Fruit fly (Drosophila melanogaster) whole organism, embryonic: ENCODE measurements around the gene CG42711.

Source experiments
- CG10274 ChIP-seq: fragments of 200-800 bp; sonication (Bioruptor generic); optimal IDR thresholded peaks from 3 replicates; lab custom pipeline; 2017; ENCODE audit warnings: missing biosample characterization, mild to moderate bottlenecking, missing genetic modification characterization
- CG10462 ChIP-seq: fragments of 200-800 bp; sonication (Bioruptor generic); optimal IDR thresholded peaks from 2 replicates; lab custom pipeline; 2016; ENCODE audit warnings: missing biosample characterization, missing genetic modification characterization
- CG11723 ChIP-seq: fragments of 200-800 bp; sonication (Bioruptor generic); optimal IDR thresholded peaks from 2 replicates; lab custom pipeline; 2017; ENCODE audit warnings: missing biosample characterization, mild to moderate bottlenecking, missing genetic modification characterization
- CG15479 ChIP-seq: fragments of 200-800 bp; sonication (Bioruptor generic); optimal IDR thresholded peaks from 3 replicates; lab custom pipeline; 2019; ENCODE audit warnings: missing biosample characterization, mild to moderate bottlenecking, missing genetic modification characterization, moderate library complexity
- CG1603 ChIP-seq: fragments of 200-800 bp; sonication (Bioruptor generic); optimal IDR thresholded peaks from 2 replicates; lab custom pipeline; 2019; ENCODE audit warnings: missing biosample characterization, mild to moderate bottlenecking, missing genetic modification characterization, moderate library complexity
- CG17612 ChIP-seq: fragments of 200-800 bp; sonication (Bioruptor generic); IDR thresholded peaks from 2 replicates; pipeline ENCODE4 v1.3.6; 2022; ENCODE audit warnings: missing biosample characterization, missing genetic modification characterization
- CG17829 ChIP-seq: fragments of 200-800 bp; optimal IDR thresholded peaks from 2 replicates; lab custom pipeline; 2019; ENCODE audit warnings: missing biosample characterization, mild to moderate bottlenecking, missing genetic modification characterization, moderate library complexity
- CG17912 ChIP-seq: fragments of 200-800 bp; sonication (Bioruptor generic); optimal IDR thresholded peaks from 2 replicates; lab custom pipeline; 2018; ENCODE audit warnings: missing biosample characterization, mild to moderate bottlenecking, missing genetic modification characterization
- CG3163 ChIP-seq: fragments of 200-800 bp; sonication (Bioruptor generic); optimal IDR thresholded peaks from 3 replicates; lab custom pipeline; 2016; ENCODE audit warnings: missing biosample characterization, missing genetic modification characterization
- CG3281 ChIP-seq: fragments of 200-800 bp; sonication (Bioruptor generic); optimal IDR thresholded peaks from 3 replicates; lab custom pipeline; 2017; ENCODE audit warnings: missing biosample characterization, mild to moderate bottlenecking, missing genetic modification characterization
- CG4282 ChIP-seq: fragments of 200-800 bp; sonication (Bioruptor generic); optimal IDR thresholded peaks from 2 replicates; lab custom pipeline; 2016; ENCODE audit warnings: missing biosample characterization, missing genetic modification characterization
- CG4617 ChIP-seq: fragments of 200-800 bp; sonication (Bioruptor generic); optimal IDR thresholded peaks from 3 replicates; lab custom pipeline; 2016; ENCODE audit warnings: missing biosample characterization, missing genetic modification characterization, borderline replicate concordance
- CG5245 ChIP-seq: fragments of 200-800 bp; sonication (Bioruptor generic); optimal IDR thresholded peaks from 3 replicates; lab custom pipeline; 2016; ENCODE audit warnings: missing biosample characterization, missing genetic modification characterization
- CG5953 ChIP-seq: fragments of 200-800 bp; sonication (Bioruptor generic); IDR thresholded peaks from 2 replicates; pipeline ENCODE4 v1.3.6; 2022; ENCODE audit warnings: missing biosample characterization, missing genetic modification characterization
- CG6254 ChIP-seq: fragments of 200-800 bp; sonication (Bioruptor generic); optimal IDR thresholded peaks from 3 replicates; lab custom pipeline; 2017; ENCODE audit warnings: mild to moderate bottlenecking, missing biosample characterization, missing genetic modification reagents, missing genetic modification characterization
- CG6689 ChIP-seq: fragments of 200-800 bp; sonication (Bioruptor generic); IDR thresholded peaks from 2 replicates; pipeline ENCODE4 v1.3.6; 2022; ENCODE audit warnings: missing biosample characterization, missing genetic modification characterization
- CG8281 ChIP-seq: fragments of 200-800 bp; sonication (Bioruptor generic); optimal IDR thresholded peaks from 2 replicates; lab custom pipeline; 2018; ENCODE audit warnings: missing biosample characterization, mild to moderate bottlenecking, missing genetic modification characterization, moderate library complexity
- CG8359 ChIP-seq: fragments of 200-800 bp; sonication (Bioruptor generic); optimal IDR thresholded peaks from 2 replicates; lab custom pipeline; 2017; ENCODE audit warnings: missing biosample characterization, mild to moderate bottlenecking, missing genetic modification characterization, borderline replicate concordance
- D19A ChIP-seq: fragments of 200-800 bp; optimal IDR thresholded peaks from 3 replicates; lab custom pipeline; 2019; ENCODE audit warnings: missing biosample characterization, mild to moderate bottlenecking, missing genetic modification characterization, moderate library complexity
- Fer1 ChIP-seq: fragments of 200-800 bp; sonication (Bioruptor generic); optimal IDR thresholded peaks from 2 replicates; lab custom pipeline; 2017; ENCODE audit warnings: missing biosample characterization, mild to moderate bottlenecking, missing genetic modification characterization
- Fer2 ChIP-seq: fragments of 200-800 bp; sonication (Bioruptor generic); optimal IDR thresholded peaks from 2 replicates; lab custom pipeline; 2018; ENCODE audit warnings: missing biosample characterization, mild to moderate bottlenecking, missing genetic modification characterization, moderate library complexity
- HLH3B ChIP-seq: fragments of 200-800 bp; sonication (Bioruptor generic); IDR thresholded peaks from 2 replicates; pipeline ENCODE4 v1.3.6; 2022; ENCODE audit warnings: missing biosample characterization, missing genetic modification characterization
- Hr3 ChIP-seq: fragments of 200-800 bp; sonication (Bioruptor generic); optimal IDR thresholded peaks from 3 replicates; lab custom pipeline; 2016; ENCODE audit warnings: missing biosample characterization, missing genetic modification characterization
- Hr78 ChIP-seq, 2 experiments: fragments of 200-800 bp in 1 of 2; fragments of >200 bp in 1 of 2; sonication (Bioruptor generic) in 1 of 2; optimal IDR thresholded peaks; 2 replicates each; lab custom pipeline; 2017 to 2019; ENCODE audit warnings: missing biosample characterization in 2 of 2, missing genetic modification characterization in 2 of 2, mild to moderate bottlenecking in 1 of 2, moderate library complexity in 1 of 2
- MESR4 ChIP-seq: fragments of 200-800 bp; sonication (Bioruptor generic); optimal IDR thresholded peaks from 2 replicates; lab custom pipeline; 2018; ENCODE audit warnings: missing biosample characterization, mild to moderate bottlenecking, missing genetic modification characterization, moderate library complexity
- Nf-YC ChIP-seq: fragments of 200-800 bp; optimal IDR thresholded peaks from 3 replicates; lab custom pipeline; 2019; ENCODE audit warnings: missing biosample characterization, mild to moderate bottlenecking, missing genetic modification characterization, moderate library complexity
- Sry-δ ChIP-seq: fragments of 200-800 bp; sonication (Bioruptor generic); optimal IDR thresholded peaks from 2 replicates; lab custom pipeline; 2016; ENCODE audit warnings: missing biosample characterization, missing genetic modification characterization
- amos ChIP-seq: fragments of 200-800 bp; sonication (Bioruptor generic); IDR thresholded peaks from 2 replicates; pipeline ENCODE4 v1.3.6; 2022; ENCODE audit warnings: missing biosample characterization, missing genetic modification characterization; ENCODE audit not compliant: partially characterized antibody
- bbx ChIP-seq: fragments of 200-800 bp; sonication (Bioruptor generic); IDR thresholded peaks from 2 replicates; pipeline ENCODE4 v1.3.6; 2022; ENCODE audit warnings: missing biosample characterization, missing genetic modification characterization; ENCODE audit not compliant: partially characterized antibody
- bigmax ChIP-seq: fragments of 200-800 bp; sonication (Bioruptor generic); optimal IDR thresholded peaks from 2 replicates; lab custom pipeline; 2018; ENCODE audit warnings: missing biosample characterization, mild to moderate bottlenecking, missing genetic modification characterization
- bowl ChIP-seq: fragments of 200-800 bp; sonication (Bioruptor generic); IDR thresholded peaks from 2 replicates; pipeline ENCODE4 v1.3.6; 2022; ENCODE audit warnings: missing biosample characterization, missing genetic modification characterization
- btn ChIP-seq: fragments of 200-800 bp; sonication (Bioruptor generic); optimal IDR thresholded peaks from 2 replicates; lab custom pipeline; 2016; ENCODE audit warnings: missing biosample characterization, missing genetic modification characterization
- chn ChIP-seq: fragments of 200-800 bp; sonication (Bioruptor generic); optimal IDR thresholded peaks from 2 replicates; lab custom pipeline; 2016; ENCODE audit warnings: missing biosample characterization, missing genetic modification characterization
- corto ChIP-seq: fragments of 200-800 bp; sonication (Bioruptor generic); optimal IDR thresholded peaks from 2 replicates; lab custom pipeline; 2016; ENCODE audit warnings: missing biosample characterization, mild to moderate bottlenecking, missing genetic modification characterization, moderate library complexity
- disco-r ChIP-seq: fragments of 200-800 bp; sonication (Bioruptor generic); optimal IDR thresholded peaks from 2 replicates; lab custom pipeline; 2016; ENCODE audit warnings: missing biosample characterization, missing genetic modification characterization
- fd3F ChIP-seq: fragments of 200-800 bp; sonication (Bioruptor generic); optimal IDR thresholded peaks from 2 replicates; lab custom pipeline; 2018; ENCODE audit warnings: missing biosample characterization, mild to moderate bottlenecking, missing genetic modification characterization, moderate library complexity
- fru ChIP-seq: fragments of >200 bp; optimal IDR thresholded peaks from 2 replicates; lab custom pipeline; 2017
- gsb-n ChIP-seq: fragments of 200-800 bp; sonication (Bioruptor generic); optimal IDR thresholded peaks from 3 replicates; lab custom pipeline; 2018; ENCODE audit warnings: missing biosample characterization, mild to moderate bottlenecking, missing genetic modification characterization
- ken ChIP-seq: fragments of 200-800 bp; sonication (Bioruptor generic); IDR thresholded peaks from 3 replicates; pipeline ENCODE4 v1.3.6; 2022; ENCODE audit warnings: missing biosample characterization, missing genetic modification characterization
- knrl ChIP-seq: fragments of 200-800 bp; sonication (Bioruptor generic); IDR thresholded peaks from 3 replicates; pipeline ENCODE4 v1.3.6; 2022; ENCODE audit warnings: missing biosample characterization, missing genetic modification characterization; ENCODE audit not compliant: partially characterized antibody
- nerfin-1 ChIP-seq: fragments of 200-800 bp; sonication (Bioruptor generic); optimal IDR thresholded peaks from 3 replicates; lab custom pipeline; 2019; ENCODE audit warnings: missing biosample characterization, mild to moderate bottlenecking, missing genetic modification characterization, moderate library complexity
- nmo ChIP-seq: fragments of 200-800 bp; sonication (Bioruptor generic); optimal IDR thresholded peaks from 2 replicates; lab custom pipeline; 2018; ENCODE audit warnings: missing biosample characterization, mild to moderate bottlenecking, missing genetic modification characterization, moderate library complexity
- onecut ChIP-seq: fragments of 200-800 bp; sonication (Bioruptor generic); IDR thresholded peaks from 2 replicates; pipeline ENCODE4 v1.3.6; 2022; ENCODE audit warnings: missing biosample characterization, missing genetic modification characterization
- pita ChIP-seq: fragments of 200-800 bp; sonication (Bioruptor generic); optimal IDR thresholded peaks from 2 replicates; lab custom pipeline; 2017; ENCODE audit warnings: missing biosample characterization, mild to moderate bottlenecking, missing genetic modification characterization
- pum ChIP-seq: fragments of 200-800 bp; sonication (Bioruptor generic); optimal IDR thresholded peaks from 2 replicates; lab custom pipeline; 2016; ENCODE audit warnings: missing biosample characterization, missing genetic modification characterization
- ranshi ChIP-seq: fragments of 200-800 bp; sonication (Bioruptor generic); IDR thresholded peaks from 2 replicates; pipeline ENCODE4 v1.3.6; 2022; ENCODE audit warnings: missing biosample characterization, missing genetic modification characterization
- stwl ChIP-seq: fragments of 200-800 bp; sonication (Bioruptor generic); optimal IDR thresholded peaks from 3 replicates; lab custom pipeline; 2018; ENCODE audit warnings: missing biosample characterization, mild to moderate bottlenecking, missing genetic modification characterization, moderate library complexity
- tll ChIP-seq, 2 experiments: fragments of 200-800 bp in 1 of 2; fragments of >200 bp in 1 of 2; sonication (Bioruptor generic) in 1 of 2; optimal IDR thresholded peaks; 2 replicates each; lab custom pipeline; 2017 to 2019; ENCODE audit warnings: missing biosample characterization in 2 of 2, missing genetic modification characterization in 2 of 2, mild to moderate bottlenecking in 1 of 2, moderate library complexity in 1 of 2
- tna ChIP-seq: fragments of 200-800 bp; sonication (Bioruptor generic); IDR thresholded peaks from 2 replicates; pipeline ENCODE4 v1.3.6; 2022; ENCODE audit warnings: missing biosample characterization, missing genetic modification characterization; ENCODE audit not compliant: partially characterized antibody

Gene CG42711

DNA sequence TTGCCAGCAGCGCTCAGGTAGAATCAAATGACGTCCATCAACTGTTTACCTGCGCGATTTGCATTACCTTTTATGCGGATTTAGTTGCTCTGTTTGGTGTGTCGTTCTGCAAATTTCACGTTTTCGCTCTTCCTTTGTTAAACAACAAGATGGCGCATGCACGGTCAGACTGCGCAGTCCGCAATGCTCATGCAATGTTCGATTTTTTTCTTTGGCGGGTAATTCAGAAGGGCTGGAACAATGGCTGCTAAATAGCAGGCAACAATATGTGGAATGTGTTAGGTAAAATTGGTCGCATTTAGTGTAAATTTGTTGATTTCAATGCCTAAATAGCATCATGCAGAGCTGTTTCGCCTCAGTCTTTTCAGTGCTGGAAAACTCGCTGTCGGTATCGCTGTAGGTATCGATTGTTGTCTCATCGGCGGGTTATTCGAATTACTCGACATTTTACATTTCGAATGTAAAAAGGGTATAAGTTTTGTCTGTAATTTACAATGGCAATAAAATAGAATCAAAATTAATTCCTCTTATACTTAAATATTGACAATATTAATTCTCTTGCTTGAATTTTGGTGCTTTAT lies 26.7 kb downstream of the CG42711 start, which contains the start of gene Smg5 (continued):
- TF ChIP-seq gsb-n (tag; lab: Kevin White, UChicago), result no peak
- TF ChIP-seq pum (GFP tag; lab: Kevin White, UChicago), result peak; percentile 94
- no peak for TF ChIP-seq fru
- peak; percentile 72 for TF ChIP-seq Nf-YC (tag; lab: Kevin White, UChicago)
- TF ChIP-seq stwl (tag; lab: Kevin White, UChicago), result peak; percentile 76
- TF ChIP-seq CG3163 (GFP tag; lab: Kevin White, UChicago), result peak; percentile 92
- TF ChIP-seq CG17829, result peak; percentile 85
- TF ChIP-seq amos (GFP tag; lab: Robert Waterston, UW), result peak; percentile 90
- TF ChIP-seq bbx (GFP tag; lab: Robert Waterston, UW), result peak; percentile 93
- TF ChIP-seq bowl (GFP tag; lab: Robert Waterston, UW), result peak; percentile 82
- peak; percentile 98 for TF ChIP-seq knrl (GFP tag; lab: Robert Waterston, UW)
- TF ChIP-seq D19A (tag; lab: Kevin White, UChicago), result peak; percentile 49
- peak; percentile 98 for TF ChIP-seq CG15479 (GFP tag; lab: Kevin White, UChicago)
- TF ChIP-seq CG1603, result peak; percentile 99
- TF ChIP-seq MESR4, result peak; percentile 88
- peak; percentile 75 for TF ChIP-seq CG5245 (GFP tag; lab: Kevin White, UChicago)
- peak; percentile 87 for TF ChIP-seq fd3F
- peak; percentile 99 for TF ChIP-seq CG4282 (GFP tag; lab: Kevin White, UChicago)
- no peak for TF ChIP-seq CG8359 (GFP tag; lab: Kevin White, UChicago)
- TF ChIP-seq CG17912 (GFP tag; lab: Kevin White, UChicago), result peak; percentile 89
- TF ChIP-seq disco-r (GFP tag; lab: Kevin White, UChicago), result peak; percentile 94
- peak; percentile 82 for TF ChIP-seq btn (GFP tag; lab: Kevin White, UChicago)
- TF ChIP-seq CG3281 (GFP tag; lab: Kevin White, UChicago), result peak; percentile 68
- TF ChIP-seq CG17612 (GFP tag; lab: Robert Waterston, UW), result peak; percentile 88
- peak; percentile 95 for TF ChIP-seq onecut
- TF ChIP-seq CG11723 (GFP tag; lab: Kevin White, UChicago), result peak; percentile 79
- TF ChIP-seq Sry-δ (GFP tag; lab: Kevin White, UChicago), result peak; percentile 82
- peak; percentile 89 for TF ChIP-seq nerfin-1 (tag; lab: Kevin White, UChicago)
- peak; percentile 95 for TF ChIP-seq CG4617 (GFP tag; lab: Kevin White, UChicago)
- TF ChIP-seq bigmax, result no peak
- TF ChIP-seq Hr78 (GFP tag; optimal IDR thresholded peaks at IDR 0.05; lab: Kevin White, UChicago), result no peak
- peak; percentile 95 for TF ChIP-seq Hr3 (GFP tag; lab: Kevin White, UChicago)
- peak; percentile 90 for TF ChIP-seq ranshi (GFP tag; lab: Robert Waterston, UW)
- peak; percentile 33 for TF ChIP-seq CG8281 (tag; lab: Kevin White, UChicago)
- no peak for TF ChIP-seq CG6254 (GFP tag; lab: Kevin White, UChicago)
- TF ChIP-seq Fer2 (tag; lab: Kevin White, UChicago), result peak; percentile 78
- peak; percentile 96 for TF ChIP-seq tna (GFP tag; lab: Robert Waterston, UW)
- TF ChIP-seq ken (GFP tag; lab: Robert Waterston, UW), result peak; percentile 99
- TF ChIP-seq pita (GFP tag; lab: Kevin White, UChicago), result no peak
- TF ChIP-seq nmo (GFP tag; lab: Kevin White, UChicago), result peak; percentile 96
- TF ChIP-seq tll (GFP tag; optimal IDR thresholded peaks at IDR 0.05; lab: Kevin White, UChicago), result peak in 1 of 2 experiments; percentile 26
- peak; percentile 78 for TF ChIP-seq Fer1 (GFP tag; lab: Kevin White, UChicago)
- TF ChIP-seq CG10462 (GFP tag; lab: Kevin White, UChicago), result peak; percentile 41
- peak; percentile 97 for TF ChIP-seq HLH3B (GFP tag; lab: Robert Waterston, UW)
- peak; percentile 65 for TF ChIP-seq corto (GFP tag; lab: Kevin White, UChicago)
- TF ChIP-seq CG10274 (GFP tag; lab: Kevin White, UChicago), result peak; percentile 74
- peak; percentile 98 for TF ChIP-seq chn
- peak; percentile 94 for TF ChIP-seq CG5953 (GFP tag; lab: Robert Waterston, UW)
- peak; percentile 88 for TF ChIP-seq CG6689 (GFP tag; lab: Robert Waterston, UW)
